Worm (Caenorhabditis elegans): ENCODE measurements around the gene cpb-1.

Gene cpb-1

ce11 chrIII:9353814-9354213 lies 31.7 kb downstream of the cpb-1 start:
- TF ChIP-seq nhr-129 (tag; optimal IDR thresholded peaks at IDR 0.05): peak; percentile 41
- peak; percentile 16 for TF ChIP-seq F13H6.1 (tag; optimal IDR thresholded peaks at IDR 0.05)
- TF ChIP-seq aly-2 (tag; optimal IDR thresholded peaks at IDR 0.05): no peak
- peak; percentile 36 for TF ChIP-seq C34F6.9 (tag; optimal IDR thresholded peaks at IDR 0.05)

- TF ChIP-seq fos-1 (tag; optimal IDR thresholded peaks at IDR 0.05) (no peak), elt-1 (tag; optimal IDR thresholded peaks at IDR 0.05) (no peak), F13H6.1 (tag; optimal IDR thresholded peaks at IDR 0.05) (no peak), ztf-4 (tag; optimal IDR thresholded peaks at IDR 0.05) (no peak), unc-62 (GFP tag; optimal IDR thresholded peaks at IDR 0.05) (no peak), sma-3 (GFP tag; optimal IDR thresholded peaks at IDR 0.05) (no peak), mdl-1 (tag; optimal IDR thresholded peaks at IDR 0.05) (no peak), nhr-77 (tag; optimal IDR thresholded peaks at IDR 0.05) (no peak), nhr-129 (tag; optimal IDR thresholded peaks at IDR 0.05) (no peak), unc-55 (GFP tag; optimal IDR thresholded peaks at IDR 0.05) (no peak), sem-4 (tag; optimal IDR thresholded peaks at IDR 0.05) (no peak), blmp-1 (tag; optimal IDR thresholded peaks at IDR 0.05; ENCODE audit: insufficient read depth) (no peak), ztf-11 (tag; optimal IDR thresholded peaks at IDR 0.05) (no peak), ceh-16 (tag; optimal IDR thresholded peaks at IDR 0.05) (no peak), egl-27 (tag; optimal IDR thresholded peaks at IDR 0.05) (no peak), nhr-23 (tag; optimal IDR thresholded peaks at IDR 0.05) (no peak), lin-11 (tag; optimal IDR thresholded peaks at IDR 0.05) (no peak), ZK546.5 (tag; optimal IDR thresholded peaks at IDR 0.05) (no peak), nhr-10 (tag; optimal IDR thresholded peaks at IDR 0.05) (no peak)
Observed at ce11 chrIII:9355412-9355969, 33.4 kb downstream of the cpb-1 start, which contains the start of gene chtb-1. Gene chtb-1 (minus strand): TSS chrIII:9355462.

- no peak for TF ChIP-seq ZK546.5 (tag; optimal IDR thresholded peaks at IDR 0.05)
- TF ChIP-seq sma-3 (GFP tag; optimal IDR thresholded peaks at IDR 0.05): no peak
- TF ChIP-seq mbf-1 (tag; optimal IDR thresholded peaks at IDR 0.05): no peak
- TF ChIP-seq unc-62 (GFP tag; optimal IDR thresholded peaks at IDR 0.05): no peak
- no peak for TF ChIP-seq lin-11 (tag; optimal IDR thresholded peaks at IDR 0.05)
- no peak for TF ChIP-seq fos-1 (tag; optimal IDR thresholded peaks at IDR 0.05)
- no peak for TF ChIP-seq peb-1 (tag; optimal IDR thresholded peaks at IDR 0.05)
- no peak for TF ChIP-seq mab-5 (tag; optimal IDR thresholded peaks at IDR 0.05)
- no peak for TF ChIP-seq nhr-77 (tag; optimal IDR thresholded peaks at IDR 0.05)
- TF ChIP-seq elt-1 (tag; optimal IDR thresholded peaks at IDR 0.05): no peak
- no peak for TF ChIP-seq R02D3.7 (tag; optimal IDR thresholded peaks at IDR 0.05)
- TF ChIP-seq nhr-10 (tag; optimal IDR thresholded peaks at IDR 0.05): no peak
Observed at ce11 chrIII:9359060-9359459, 37.0 kb downstream of the cpb-1 start, which contains the start of gene K04H4.5. Gene K04H4.5 (plus strand): TSS chrIII:9359360.

ce11 chrIII:9361228-9361627 lies 39.1 kb downstream of the cpb-1 start, which contains the start of gene flp-25:
Gene flp-25 (plus strand): TSS chrIII:9361528.
- TF ChIP-seq alr-1 (tag; optimal IDR thresholded peaks at IDR 0.05) (no peak), gmeb-1 (tag; optimal IDR thresholded peaks at IDR 0.05) (no peak), Y55F3AM.14 (GFP tag; optimal IDR thresholded peaks at IDR 0.05) (no peak), lin-39 (tag; optimal IDR thresholded peaks at IDR 0.05) (no peak)

ce11 chrIII:9366376-9366775 lies 44.3 kb downstream of the cpb-1 start:
- TF ChIP-seq mbf-1 (tag; optimal IDR thresholded peaks at IDR 0.05): no peak
- TF ChIP-seq nhr-10 (tag; optimal IDR thresholded peaks at IDR 0.05): no peak
- TF ChIP-seq alr-1 (tag; optimal IDR thresholded peaks at IDR 0.05): no peak
- no peak for TF ChIP-seq lsy-2 (tag; optimal IDR thresholded peaks at IDR 0.05)
- no peak for TF ChIP-seq skn-1 (tag; optimal IDR thresholded peaks at IDR 0.05)
- no peak for TF ChIP-seq sma-9 (GFP tag; optimal IDR thresholded peaks at IDR 0.05)
- no peak for TF ChIP-seq sma-9 (tag; optimal IDR thresholded peaks at IDR 0.05)
- no peak for TF ChIP-seq elt-3 (tag; optimal IDR thresholded peaks at IDR 0.05)
- TF ChIP-seq Y55F3AM.14 (GFP tag; optimal IDR thresholded peaks at IDR 0.05): no peak
- TF ChIP-seq nhr-11 (tag; optimal IDR thresholded peaks at IDR 0.05): no peak
- TF ChIP-seq sem-4 (tag; optimal IDR thresholded peaks at IDR 0.05): no peak
- TF ChIP-seq dmd-4 (tag; optimal IDR thresholded peaks at IDR 0.05): no peak
- no peak for TF ChIP-seq mab-5 (tag; optimal IDR thresholded peaks at IDR 0.05)
- TF ChIP-seq peb-1 (tag; optimal IDR thresholded peaks at IDR 0.05): no peak
- no peak for TF ChIP-seq nhr-23 (tag; optimal IDR thresholded peaks at IDR 0.05)
- TF ChIP-seq zag-1 (tag; optimal IDR thresholded peaks at IDR 0.05): no peak
- TF ChIP-seq nhr-25 (tag; optimal IDR thresholded peaks at IDR 0.05): no peak
- TF ChIP-seq nhr-77 (tag; optimal IDR thresholded peaks at IDR 0.05): no peak
- TF ChIP-seq ceh-16 (tag; optimal IDR thresholded peaks at IDR 0.05): no peak
